Fruit fly (Drosophila melanogaster) whole organism, embryonic: ENCODE results near the gene CG32713.

Source experiments
- lbe ChIP-seq: fragments of 200-800 bp; sonication (Bioruptor generic); optimal IDR thresholded peaks from 2 replicates; lab custom pipeline; 2016; ENCODE audit warnings: missing biosample characterization, mild to moderate bottlenecking, missing genetic modification characterization
- z ChIP-seq: fragments of 200-800 bp; sonication (Bioruptor generic); IDR thresholded peaks from 3 replicates; pipeline ENCODE4 v1.3.6; 2022; ENCODE audit warnings: missing biosample characterization, missing genetic modification characterization

dm6 chrX:8502053-8502452 lies 44.6 kb upstream of the CG32713 start:
- no peak for TF ChIP-seq z (GFP tag; lab: Robert Waterston, UW)
- no peak for TF ChIP-seq lbe (GFP tag; lab: Kevin White, UChicago)
